Worm (Caenorhabditis elegans) whole organism, L2 larva: ENCODE measurements around the gene fat-7.
A peak's percentile ranks its signal among the peaks of the same experiment; 100 is the strongest.

ENCODE experiments used
- F13H6.1 ChIP-seq: sonication (generic microtip); optimal IDR thresholded peaks from 2 replicates; lab custom pipeline; 2016; ENCODE audit warnings: missing genetic modification characterization, missing compliant biosample characterization
- R02D3.7 ChIP-seq: fragments of 150-350 bp; optimal IDR thresholded peaks from 2 replicates; lab custom pipeline; 2014; ENCODE audit warnings: missing biosample characterization, missing genetic modification characterization
- Y55F3AM.14 ChIP-seq: fragments of 200-800 bp; sonication (Bioruptor generic); optimal IDR thresholded peaks from 2 replicates; lab custom pipeline; 2018; ENCODE audit warnings: mild to moderate bottlenecking, missing genetic modification characterization, missing compliant biosample characterization
- ZK546.5 ChIP-seq: sonication (generic microtip); optimal IDR thresholded peaks from 2 replicates; lab custom pipeline; 2017; ENCODE audit warnings: missing biosample characterization, missing genetic modification characterization
- aly-2 ChIP-seq: fragments of 150-350 bp; optimal IDR thresholded peaks from 2 replicates; lab custom pipeline; 2014; ENCODE audit warnings: missing biosample characterization, missing genetic modification characterization
- ama-1 ChIP-seq: fragments of 150-350 bp; optimal IDR thresholded peaks from 2 replicates; lab custom pipeline; 2018; ENCODE audit warnings: inconsistent platforms
- ceh-16 ChIP-seq: fragments of 150-350 bp; optimal IDR thresholded peaks from 2 replicates; lab custom pipeline; 2014; ENCODE audit warnings: missing biosample characterization, missing genetic modification characterization
- ceh-82 ChIP-seq: fragments of 150-350 bp; optimal IDR thresholded peaks from 2 replicates; lab custom pipeline; 2014; ENCODE audit warnings: missing biosample characterization, missing genetic modification characterization
- crh-2 ChIP-seq: sonication (generic microtip); optimal IDR thresholded peaks from 2 replicates; lab custom pipeline; 2017; ENCODE audit warnings: missing biosample characterization, missing genetic modification characterization
- dmd-4 ChIP-seq: sonication (generic microtip); optimal IDR thresholded peaks from 2 replicates; lab custom pipeline; 2017; ENCODE audit warnings: missing biosample characterization, missing genetic modification characterization
- elt-1 ChIP-seq: fragments of 150-350 bp; optimal IDR thresholded peaks from 2 replicates; lab custom pipeline; 2014; ENCODE audit warnings: missing biosample characterization, missing genetic modification characterization
- elt-3 ChIP-seq: sonication (generic microtip); optimal IDR thresholded peaks from 2 replicates; lab custom pipeline; 2017; ENCODE audit warnings: missing biosample characterization, missing genetic modification characterization
- fos-1 ChIP-seq: fragments of 150-350 bp; optimal IDR thresholded peaks from 2 replicates; lab custom pipeline; 2014; ENCODE audit warnings: missing biosample characterization, missing genetic modification characterization
- gmeb-1 ChIP-seq: fragments of 150-350 bp; optimal IDR thresholded peaks from 2 replicates; lab custom pipeline; 2014; ENCODE audit warnings: missing biosample characterization, missing genetic modification characterization
- lin-11 ChIP-seq: fragments of 150-350 bp; sonication (generic microtip); optimal IDR thresholded peaks from 2 replicates; lab custom pipeline; 2014; ENCODE audit warnings: missing biosample characterization, missing genetic modification characterization, inconsistent platforms, mixed read lengths
- lin-39 ChIP-seq: fragments of 150-350 bp; optimal IDR thresholded peaks from 2 replicates; lab custom pipeline; 2014; ENCODE audit warnings: missing biosample characterization, missing genetic modification reagents, missing genetic modification characterization
- lsy-2 ChIP-seq, 2 experiments: fragments of 150-350 bp in 1 of 2; sonication (generic microtip) in 1 of 2; optimal IDR thresholded peaks; 2 replicates each; lab custom pipeline; 2014 to 2017; ENCODE audit warnings: missing biosample characterization in 2 of 2, missing genetic modification characterization in 2 of 2
- mbf-1 ChIP-seq: sonication (generic microtip); optimal IDR thresholded peaks from 2 replicates; lab custom pipeline; 2017; ENCODE audit warnings: missing biosample characterization, missing genetic modification characterization
- mdl-1 ChIP-seq, 2 experiments: fragments of 150-350 bp in 1 of 2; sonication (generic microtip) in 1 of 2; optimal IDR thresholded peaks; 2 replicates each; lab custom pipeline; 2017; ENCODE audit warnings: missing biosample characterization in 2 of 2, missing genetic modification characterization in 2 of 2
- nhr-10 ChIP-seq: sonication (generic microtip); optimal IDR thresholded peaks from 2 replicates; lab custom pipeline; 2017; ENCODE audit warnings: missing biosample characterization, missing genetic modification characterization
- nhr-11 ChIP-seq: fragments of 150-350 bp; optimal IDR thresholded peaks from 2 replicates; lab custom pipeline; 2014; ENCODE audit warnings: missing biosample characterization, missing genetic modification characterization
- nhr-12 ChIP-seq: fragments of 150-350 bp; optimal IDR thresholded peaks from 2 replicates; lab custom pipeline; 2014; ENCODE audit warnings: missing biosample characterization, missing genetic modification characterization
- nhr-129 ChIP-seq: fragments of 150-350 bp; optimal IDR thresholded peaks from 2 replicates; lab custom pipeline; 2014; ENCODE audit warnings: missing biosample characterization, missing genetic modification characterization
- nhr-23 ChIP-seq: fragments of 150-350 bp; optimal IDR thresholded peaks from 2 replicates; lab custom pipeline; 2014; ENCODE audit warnings: missing biosample characterization, missing genetic modification reagents, missing genetic modification characterization
- nhr-237 ChIP-seq: fragments of 150-350 bp; optimal IDR thresholded peaks from 2 replicates; lab custom pipeline; 2014; ENCODE audit warnings: missing biosample characterization, missing genetic modification characterization
- nhr-25 ChIP-seq: fragments of 150-350 bp; sonication (generic microtip); optimal IDR thresholded peaks from 3 replicates; lab custom pipeline; 2014; ENCODE audit warnings: missing biosample characterization, missing genetic modification characterization
- nhr-6 ChIP-seq: fragments of 150-350 bp; optimal IDR thresholded peaks from 2 replicates; lab custom pipeline; 2014; ENCODE audit warnings: missing biosample characterization, missing genetic modification characterization
- peb-1 ChIP-seq: fragments of 150-350 bp; optimal IDR thresholded peaks from 2 replicates; lab custom pipeline; 2014; ENCODE audit warnings: missing biosample characterization, missing genetic modification characterization
- sem-4 ChIP-seq: fragments of 150-350 bp; optimal IDR thresholded peaks from 2 replicates; lab custom pipeline; 2014; ENCODE audit warnings: missing biosample characterization, missing genetic modification reagents, missing genetic modification characterization
- skn-1 ChIP-seq: sonication (generic microtip); optimal IDR thresholded peaks from 2 replicates; lab custom pipeline; 2017; ENCODE audit warnings: missing biosample characterization, missing genetic modification characterization
- sma-3 ChIP-seq: sonication (generic microtip); optimal IDR thresholded peaks from 2 replicates; lab custom pipeline; 2016; ENCODE audit warnings: missing genetic modification reagents, missing genetic modification characterization, missing compliant biosample characterization
- sma-9 ChIP-seq, 2 experiments: fragments of 150-350 bp in 1 of 2; sonication (generic microtip) in 1 of 2; optimal IDR thresholded peaks; 2 replicates each; lab custom pipeline; 2014 to 2016; ENCODE audit warnings: missing genetic modification characterization in 2 of 2, mild to moderate bottlenecking in 1 of 2, missing biosample characterization in 1 of 2, missing compliant biosample characterization in 1 of 2, missing genetic modification reagents in 1 of 2, moderate library complexity in 1 of 2
- snpc-4 ChIP-seq: fragments of 150-350 bp; optimal IDR thresholded peaks from 2 replicates; lab custom pipeline; 2014; ENCODE audit warnings: missing biosample characterization, missing genetic modification characterization
- unc-39 ChIP-seq: fragments of 150-350 bp; optimal IDR thresholded peaks from 2 replicates; lab custom pipeline; 2014; ENCODE audit warnings: missing biosample characterization, missing genetic modification characterization
- unc-55 ChIP-seq: fragments of 150-350 bp; sonication (generic microtip); optimal IDR thresholded peaks from 3 replicates; lab custom pipeline; 2014; ENCODE audit warnings: missing biosample characterization, missing genetic modification reagents, missing genetic modification characterization
- unc-62 ChIP-seq: fragments of 150-350 bp; optimal IDR thresholded peaks from 2 replicates; lab custom pipeline; 2014; ENCODE audit warnings: missing biosample characterization, missing genetic modification reagents, missing genetic modification characterization
- ztf-11 ChIP-seq: sonication (generic microtip); optimal IDR thresholded peaks from 2 replicates; lab custom pipeline; 2017; ENCODE audit warnings: missing biosample characterization, missing genetic modification characterization
- ztf-4 ChIP-seq: fragments of 150-350 bp; optimal IDR thresholded peaks from 2 replicates; lab custom pipeline; 2014; ENCODE audit warnings: missing biosample characterization, missing genetic modification characterization

Gene fat-7

DNA sequence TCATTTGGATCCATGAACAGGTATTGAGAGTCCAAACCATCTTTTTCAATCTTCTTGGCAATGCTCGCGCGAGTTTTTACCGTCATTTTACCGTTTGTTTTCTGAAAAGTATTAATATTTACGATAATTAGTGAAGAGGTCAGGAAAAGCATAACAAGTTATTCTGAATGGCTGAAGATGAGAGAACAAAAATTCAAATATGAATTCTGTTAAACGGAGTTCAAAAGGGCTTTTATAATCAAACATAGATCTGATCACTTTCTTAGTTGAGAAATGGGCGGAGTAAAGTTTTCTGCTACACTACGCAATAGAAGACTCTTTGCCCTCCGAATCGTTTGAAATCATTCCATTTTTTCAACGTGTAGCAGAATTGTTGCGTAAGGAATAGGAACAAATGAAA is at the start of gene fat-7:
Gene fat-7, minus strand, starts transcription at position 101 of the 400 bp plus-strand sequence.
- TF ChIP-seq unc-62 (GFP tag; lab: Kevin White, UChicago) = no peak
- no peak for TF ChIP-seq mbf-1
- no peak for TF ChIP-seq nhr-25 (tag; lab: Kevin White, UChicago)
- no peak for TF ChIP-seq ztf-11 (tag; lab: Kevin White, UChicago)
- TF ChIP-seq ztf-4 (tag; lab: Kevin White, UChicago) = no peak
- TF ChIP-seq, all 48 proteins: peak for 0

DNA sequence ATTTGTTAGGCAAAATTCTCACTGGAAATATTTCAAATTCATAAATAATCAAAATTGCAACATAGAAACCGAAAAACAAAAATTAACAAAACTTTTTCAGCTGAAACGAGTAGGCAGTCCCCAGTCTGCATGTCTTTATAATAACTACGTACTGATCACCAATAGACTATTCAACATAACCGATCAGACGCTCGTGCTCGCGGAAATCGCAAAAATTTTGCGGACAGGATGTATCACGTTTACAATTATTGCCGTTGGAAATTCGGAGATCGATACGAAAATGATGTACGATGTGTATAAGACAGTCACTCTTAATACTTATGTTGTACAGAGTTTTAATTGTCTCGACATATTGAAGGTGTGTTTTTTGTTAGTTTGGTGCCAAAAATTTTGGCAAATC is 48.4 kb upstream of the fat-7 start:
- TF ChIP-seq ztf-11 (tag; lab: Kevin White, UChicago) (no peak), ceh-82 (no peak)

DNA sequence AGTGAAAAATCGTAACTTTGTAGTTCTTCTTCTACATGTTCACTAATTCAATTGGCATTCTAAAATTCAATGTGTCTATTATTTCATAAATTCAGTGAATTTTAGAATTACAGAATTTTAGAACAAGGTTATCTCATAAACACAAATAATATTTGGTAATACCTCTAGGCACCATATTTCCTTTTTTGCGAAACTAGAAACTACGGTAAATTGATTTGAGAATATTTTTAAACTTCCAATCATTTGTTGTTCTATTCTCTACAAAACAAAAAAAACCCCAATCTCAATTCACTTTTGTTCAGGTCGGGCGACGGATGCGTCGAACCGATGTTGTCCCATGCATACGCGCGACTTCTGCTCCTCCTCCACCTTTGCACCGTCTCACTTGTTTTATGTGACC is 47.0 kb upstream of the fat-7 start, which contains the start of gene F09G2.1:
Gene F09G2.1, plus strand, starts transcription at position 301 of the 400 bp plus-strand sequence.
- TF ChIP-seq nhr-237 (tag; lab: Kevin White, UChicago) = no peak
- TF ChIP-seq ceh-82 = no peak
- TF ChIP-seq ceh-16 (tag; lab: Kevin White, UChicago) = no peak
- no peak for TF ChIP-seq nhr-10 (tag; lab: Kevin White, UChicago)
- no peak for TF ChIP-seq mdl-1 (tag; optimal IDR thresholded peaks at IDR 0.05; lab: Kevin White, UChicago)
- TF ChIP-seq dmd-4 (tag; lab: Kevin White, UChicago) = no peak
- no peak for TF ChIP-seq skn-1 (tag; lab: Kevin White, UChicago)
- no peak for TF ChIP-seq nhr-25 (tag; lab: Kevin White, UChicago)
- TF ChIP-seq unc-39 (tag; lab: Kevin White, UChicago) = no peak
- TF ChIP-seq snpc-4 (tag; lab: Kevin White, UChicago) = no peak
- TF ChIP-seq nhr-23 (tag; lab: Kevin White, UChicago) = no peak
- TF ChIP-seq ZK546.5 = no peak
- TF ChIP-seq, all 48 proteins: peak for 0

DNA sequence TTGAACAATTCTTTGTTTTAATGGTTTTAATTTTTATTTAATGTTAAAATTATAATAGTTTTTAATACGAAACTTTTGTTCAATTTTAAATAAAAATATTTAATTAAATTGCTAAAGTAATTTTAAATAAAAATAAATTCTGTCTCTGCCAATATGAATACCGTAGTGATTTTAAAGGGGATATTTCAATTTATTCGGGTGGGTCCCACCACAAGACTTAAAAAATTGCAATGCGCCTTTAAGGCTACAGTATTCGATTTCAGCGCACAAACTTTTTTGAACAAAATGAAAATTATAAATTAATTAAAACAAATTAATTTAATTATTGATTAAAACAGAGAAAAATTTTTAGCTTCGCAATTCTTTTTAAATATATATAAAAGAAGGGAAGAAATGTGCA is 46.1 kb upstream of the fat-7 start:
- TF ChIP-seq nhr-12 (no peak), lin-39 (tag; lab: Kevin White, UChicago) (no peak), unc-55 (GFP tag; lab: Kevin White, UChicago) (no peak), nhr-6 (tag; lab: Kevin White, UChicago) (no peak), nhr-23 (tag; lab: Kevin White, UChicago) (no peak), nhr-11 (tag; lab: Kevin White, UChicago) (no peak), peb-1 (tag; lab: Kevin White, UChicago) (no peak), Y55F3AM.14 (no peak), elt-3 (tag; lab: Kevin White, UChicago) (no peak), lin-11 (tag; lab: Kevin White, UChicago) (no peak), sem-4 (tag; lab: Kevin White, UChicago) (no peak), lsy-2 (tag; optimal IDR thresholded peaks at IDR 0.05; lab: Kevin White, UChicago) (no peak), sma-3 (GFP tag; lab: Kevin White, UChicago) (no peak), R02D3.7 (tag; lab: Kevin White, UChicago) (no peak)

DNA sequence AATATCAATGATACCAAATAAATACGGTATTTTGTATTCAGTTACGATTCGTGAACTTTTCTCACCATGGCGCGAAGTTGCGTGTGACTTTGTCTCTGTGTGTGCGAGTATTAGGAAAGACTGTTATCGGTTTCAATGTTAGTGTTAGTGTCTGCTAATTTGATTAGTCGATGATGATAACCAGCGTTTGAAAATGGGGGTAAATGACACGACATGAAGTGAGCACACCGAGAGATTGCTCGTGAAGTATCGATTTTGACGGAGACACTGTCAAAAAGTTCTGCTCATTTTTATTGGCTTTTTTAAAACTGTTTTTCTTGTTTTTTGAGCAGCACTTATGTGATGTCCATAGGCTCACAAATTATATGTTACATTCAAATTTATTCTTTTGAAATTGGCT is 45.5 kb upstream of the fat-7 start:
- TF ChIP-seq aly-2 (tag; lab: Kevin White, UChicago) = no peak
- no peak for TF ChIP-seq mdl-1 (tag; optimal IDR thresholded peaks at IDR 0.05; lab: Kevin White, UChicago)
- TF ChIP-seq F13H6.1 = peak; percentile 20
- peak; percentile 6 for TF ChIP-seq sma-3 (GFP tag; lab: Kevin White, UChicago)
- peak; percentile 67 for TF ChIP-seq crh-2 (tag; lab: Kevin White, UChicago)
- TF ChIP-seq gmeb-1 (tag; lab: Kevin White, UChicago) = peak; percentile 4
- TF ChIP-seq mbf-1 = no peak
- no peak for TF ChIP-seq elt-1 (tag; lab: Kevin White, UChicago)
- peak; percentile 83 for TF ChIP-seq fos-1 (tag; lab: Kevin White, UChicago)
- TF ChIP-seq snpc-4 (tag; lab: Kevin White, UChicago) = no peak
- TF ChIP-seq sma-9 (GFP tag; optimal IDR thresholded peaks at IDR 0.05; lab: Kevin White, UChicago) = peak; percentile 14
- TF ChIP-seq sma-9 (tag; optimal IDR thresholded peaks at IDR 0.05; lab: Kevin White, UChicago) = no peak
- TF ChIP-seq nhr-129 (tag; lab: Kevin White, UChicago) = peak; percentile 18
- peak; percentile 65 for TF ChIP-seq ama-1 (lab: Kevin White, UChicago)
- TF ChIP-seq nhr-23 (tag; lab: Kevin White, UChicago) = no peak
